Fruit fly (Drosophila melanogaster): ENCODE data around the gene CG1468.
A peak's percentile ranks its signal among the peaks of the same experiment; 100 is the strongest.

Gene CG1468

dm6 chrX:9892834-9893233 lies 14.6 kb downstream of the CG1468 start (continued):
- TF ChIP-seq CG6175 (GFP tag; IDR thresholded peaks at IDR 0.05) (no peak), CG17359 (tag; optimal IDR thresholded peaks at IDR 0.05) (peak; percentile 54), vnd (GFP tag; IDR thresholded peaks at IDR 0.05; ENCODE audit: partially characterized antibody) (no peak), fu2 (GFP tag; optimal IDR thresholded peaks at IDR 0.05) (no peak), gcm2 (GFP tag; optimal IDR thresholded peaks at IDR 0.05) (no peak), slbo (GFP tag; IDR thresholded peaks at IDR 0.05) (peak; percentile 69), CG2202 (tag; optimal IDR thresholded peaks at IDR 0.05) (no peak), CG7987 (GFP tag; optimal IDR thresholded peaks at IDR 0.05) (no peak), CG10462 (GFP tag; optimal IDR thresholded peaks at IDR 0.05) (no peak), zen (tag; optimal IDR thresholded peaks at IDR 0.05) (no peak), CG8359 (GFP tag; optimal IDR thresholded peaks at IDR 0.05; ENCODE audit: borderline replicate concordance) (no peak), NC2β (GFP tag; optimal IDR thresholded peaks at IDR 0.05) (no peak), z (GFP tag; IDR thresholded peaks at IDR 0.05) (no peak), ems (GFP tag; optimal IDR thresholded peaks at IDR 0.05) (no peak), Hey (tag; optimal IDR thresholded peaks at IDR 0.05) (no peak), Lim3 (GFP tag; IDR thresholded peaks at IDR 0.05) (no peak), croc (GFP tag; conservative IDR thresholded peaks at IDR 0.05) (no peak), corto (GFP tag; optimal IDR thresholded peaks at IDR 0.05) (no peak), ERR (GFP tag; optimal IDR thresholded peaks at IDR 0.05) (no peak), NK7.1 (GFP tag; optimal IDR thresholded peaks at IDR 0.05) (no peak), Mrtf (GFP tag; IDR thresholded peaks at IDR 0.05) (0 out of 3 replicates have a peak, but pooled peaks have one; percentile 25), Max (GFP tag; optimal IDR thresholded peaks at IDR 0.05) (no peak), so (GFP tag; IDR thresholded peaks at IDR 0.05) (0 out of 3 replicates have a peak, but pooled peaks have one; percentile 19), CG12104 (GFP tag; optimal IDR thresholded peaks at IDR 0.05) (no peak), nerfin-2 (GFP tag; IDR thresholded peaks at IDR 0.05; ENCODE audit: partially characterized antibody) (no peak), Ada2b (GFP tag; IDR thresholded peaks at IDR 0.05) (peak; percentile 69), bowl (GFP tag; IDR thresholded peaks at IDR 0.05) (no peak), lilli (GFP tag; optimal IDR thresholded peaks at IDR 0.05) (peak; percentile 23), TFAM (GFP tag; optimal IDR thresholded peaks at IDR 0.05) (no peak), cwo (GFP tag; optimal IDR thresholded peaks at IDR 0.05) (no peak), Dref (GFP tag; IDR thresholded peaks at IDR 0.05) (no peak), pita (GFP tag; optimal IDR thresholded peaks at IDR 0.05) (no peak), cato (GFP tag; optimal IDR thresholded peaks at IDR 0.05; ENCODE audit: borderline replicate concordance) (no peak), CG2116 (GFP tag; optimal IDR thresholded peaks at IDR 0.05) (no peak), D19B (GFP tag; optimal IDR thresholded peaks at IDR 0.05) (no peak), Lhr (GFP tag; optimal IDR thresholded peaks at IDR 0.05) (no peak), CG31441 (GFP tag; IDR thresholded peaks at IDR 0.05) (0 out of 2 replicates have a peak, but pooled peaks have one; percentile 32), Dp (GFP tag; optimal IDR thresholded peaks at IDR 0.05) (no peak), CG10543 (GFP tag; optimal IDR thresholded peaks at IDR 0.05) (no peak), Stat92E (GFP tag; optimal IDR thresholded peaks at IDR 0.05) (no peak), B-H1 (GFP tag; IDR thresholded peaks at IDR 0.05) (no peak), Mes4 (GFP tag; optimal IDR thresholded peaks at IDR 0.05) (no peak), CG3838 (GFP tag; optimal IDR thresholded peaks at IDR 0.05) (no peak), Rfx (GFP tag; IDR thresholded peaks at IDR 0.05) (peak; percentile 51; the same call in 1 of the 2 replicates), CG30431 (GFP tag; optimal IDR thresholded peaks at IDR 0.05) (no peak), CG10267 (tag; optimal IDR thresholded peaks at IDR 0.05) (no peak), CG1602 (GFP tag; optimal IDR thresholded peaks at IDR 0.05) (no peak), exex (tag; optimal IDR thresholded peaks at IDR 0.05) (no peak), Gsc (GFP tag; IDR thresholded peaks at IDR 0.05) (no peak), fd96Cb (tag; optimal IDR thresholded peaks at IDR 0.05) (peak; percentile 28), twi (tag; optimal IDR thresholded peaks at IDR 0.05) (no peak)
